Fruit fly (Drosophila melanogaster): ENCODE data around the gene Elo68beta.

The Elo68beta gene

dm6 chr3L:11070372-11070854, 31.1 kb downstream of the Elo68beta start, which contains the start of gene Mocs1 (continued):
- TF ChIP-seq mld (GFP tag; IDR thresholded peaks at IDR 0.05; ENCODE audit: partially characterized antibody): no peak
- TF ChIP-seq fd64A (GFP tag; optimal IDR thresholded peaks at IDR 0.05): no peak
- TF ChIP-seq CG8359 (GFP tag; optimal IDR thresholded peaks at IDR 0.05; ENCODE audit: borderline replicate concordance): no peak
- TF ChIP-seq dmrt99B (tag; optimal IDR thresholded peaks at IDR 0.05): no peak
- no peak for TF ChIP-seq CG15696 (tag; optimal IDR thresholded peaks at IDR 0.05)
- TF ChIP-seq CG2116 (GFP tag; optimal IDR thresholded peaks at IDR 0.05): no peak
- no peak for TF ChIP-seq nerfin-1 (tag; optimal IDR thresholded peaks at IDR 0.05)
- no peak for TF ChIP-seq Spps (tag; optimal IDR thresholded peaks at IDR 0.05)
- no peak for TF ChIP-seq shn (GFP tag; optimal IDR thresholded peaks at IDR 0.05)
- peak; percentile 62 for TF ChIP-seq Rfx (GFP tag; IDR thresholded peaks at IDR 0.05)
- no peak for TF ChIP-seq CrebB (tag; optimal IDR thresholded peaks at IDR 0.05)
- no peak for TF ChIP-seq Vsx1 (GFP tag; optimal IDR thresholded peaks at IDR 0.05)
- peak; percentile 38 for TF ChIP-seq HmgZ (tag; optimal IDR thresholded peaks at IDR 0.05)
- TF ChIP-seq Ptx1 (GFP tag; IDR thresholded peaks at IDR 0.05): no peak
- no peak for TF ChIP-seq CG17361 (GFP tag; IDR thresholded peaks at IDR 0.05)
- no peak for TF ChIP-seq zfh1 (GFP tag; IDR thresholded peaks at IDR 0.05)
- no peak for TF ChIP-seq CG12219 (GFP tag; optimal IDR thresholded peaks at IDR 0.05)
- TF ChIP-seq sisA (GFP tag; IDR thresholded peaks at IDR 0.05): no peak
- TF ChIP-seq Nf-YB (GFP tag; optimal IDR thresholded peaks at IDR 0.05): no peak
- no peak for TF ChIP-seq ken (GFP tag; IDR thresholded peaks at IDR 0.05)
- TF ChIP-seq kah (GFP tag; optimal IDR thresholded peaks at IDR 0.05): no peak
- peak; percentile 53 for TF ChIP-seq Drgx (GFP tag; IDR thresholded peaks at IDR 0.05)
- no peak for TF ChIP-seq Sin3A (optimal IDR thresholded peaks at IDR 0.05)
- TF ChIP-seq Dll (GFP tag; IDR thresholded peaks at IDR 0.05; ENCODE audit: partially characterized antibody): no peak
- TF ChIP-seq CG14014 (GFP tag; IDR thresholded peaks at IDR 0.05): no peak
- no peak for TF ChIP-seq ac (GFP tag; optimal IDR thresholded peaks at IDR 0.05)
- TF ChIP-seq NK7.1 (GFP tag; optimal IDR thresholded peaks at IDR 0.05): no peak
- no peak for TF ChIP-seq salm (tag; optimal IDR thresholded peaks at IDR 0.05)
- TF ChIP-seq CG8924 (tag; optimal IDR thresholded peaks at IDR 0.05): no peak
- TF ChIP-seq CG10366 (GFP tag; IDR thresholded peaks at IDR 0.05): no peak
- TF ChIP-seq NC2β (GFP tag; optimal IDR thresholded peaks at IDR 0.05): no peak
- TF ChIP-seq hkb (optimal IDR thresholded peaks at IDR 0.05): no peak
- TF ChIP-seq hkb (GFP tag; IDR thresholded peaks at IDR 0.05): peak; percentile 17; the same call in 1 of the 2 replicates
- TF ChIP-seq cas (GFP tag; IDR thresholded peaks at IDR 0.05): no peak
- no peak for TF ChIP-seq Bgb (GFP tag; IDR thresholded peaks at IDR 0.05; ENCODE audit: partially characterized antibody)
- TF ChIP-seq CG4282 (GFP tag; optimal IDR thresholded peaks at IDR 0.05): no peak
- TF ChIP-seq Rx (GFP tag; IDR thresholded peaks at IDR 0.05): no peak
- TF ChIP-seq CG15269 (tag; optimal IDR thresholded peaks at IDR 0.05): peak; percentile 6
- TF ChIP-seq CG7357 (GFP tag; IDR thresholded peaks at IDR 0.05): no peak
- TF ChIP-seq ERR (GFP tag; optimal IDR thresholded peaks at IDR 0.05): no peak
- TF ChIP-seq CG10979 (tag; optimal IDR thresholded peaks at IDR 0.05): no peak
- TF ChIP-seq p53 (GFP tag; optimal IDR thresholded peaks at IDR 0.05): no peak
- TF ChIP-seq CG11723 (GFP tag; optimal IDR thresholded peaks at IDR 0.05): no peak
- TF ChIP-seq ash1 (GFP tag; optimal IDR thresholded peaks at IDR 0.05): no peak
- TF ChIP-seq CG14441 (GFP tag; IDR thresholded peaks at IDR 0.05): no peak
- no peak for TF ChIP-seq slou (GFP tag; optimal IDR thresholded peaks at IDR 0.05)
- TF ChIP-seq HmgD (GFP tag; optimal IDR thresholded peaks at IDR 0.05): no peak
- no peak for TF ChIP-seq eyg (GFP tag; optimal IDR thresholded peaks at IDR 0.05)
- TF ChIP-seq CoRest (tag; optimal IDR thresholded peaks at IDR 0.05): no peak
- no peak for TF ChIP-seq fd102C (GFP tag; optimal IDR thresholded peaks at IDR 0.05)
- no peak for TF ChIP-seq CG13123 (GFP tag; optimal IDR thresholded peaks at IDR 0.05)
- no peak for TF ChIP-seq klu (GFP tag; IDR thresholded peaks at IDR 0.05)
- TF ChIP-seq cato (GFP tag; optimal IDR thresholded peaks at IDR 0.05; ENCODE audit: borderline replicate concordance): no peak
